Fruit fly (Drosophila melanogaster) whole organism, adult: ENCODE measurements around the gene CG43117.

Source experiments
- CG5204 ChIP-seq: fragments of 200-800 bp; sonication (Bioruptor generic); optimal IDR thresholded peaks from 2 replicates; lab custom pipeline; 2016; ENCODE audit warnings: missing biosample characterization, missing genetic modification characterization
- pad ChIP-seq: fragments of 200-800 bp; sonication (Bioruptor generic); optimal IDR thresholded peaks from 3 replicates; lab custom pipeline; 2017; ENCODE audit warnings: missing biosample characterization, missing genetic modification characterization, mild to moderate bottlenecking, moderate library complexity, missing genetic modification reagents

dm6 chr3R:26454494-26454893, at the start of gene CG43117:
- no peak for TF ChIP-seq pad
- TF ChIP-seq CG5204 = no peak
